Fruit fly (Drosophila melanogaster): ENCODE results near the gene Rnf146.

Rnf146 gene

DNA sequence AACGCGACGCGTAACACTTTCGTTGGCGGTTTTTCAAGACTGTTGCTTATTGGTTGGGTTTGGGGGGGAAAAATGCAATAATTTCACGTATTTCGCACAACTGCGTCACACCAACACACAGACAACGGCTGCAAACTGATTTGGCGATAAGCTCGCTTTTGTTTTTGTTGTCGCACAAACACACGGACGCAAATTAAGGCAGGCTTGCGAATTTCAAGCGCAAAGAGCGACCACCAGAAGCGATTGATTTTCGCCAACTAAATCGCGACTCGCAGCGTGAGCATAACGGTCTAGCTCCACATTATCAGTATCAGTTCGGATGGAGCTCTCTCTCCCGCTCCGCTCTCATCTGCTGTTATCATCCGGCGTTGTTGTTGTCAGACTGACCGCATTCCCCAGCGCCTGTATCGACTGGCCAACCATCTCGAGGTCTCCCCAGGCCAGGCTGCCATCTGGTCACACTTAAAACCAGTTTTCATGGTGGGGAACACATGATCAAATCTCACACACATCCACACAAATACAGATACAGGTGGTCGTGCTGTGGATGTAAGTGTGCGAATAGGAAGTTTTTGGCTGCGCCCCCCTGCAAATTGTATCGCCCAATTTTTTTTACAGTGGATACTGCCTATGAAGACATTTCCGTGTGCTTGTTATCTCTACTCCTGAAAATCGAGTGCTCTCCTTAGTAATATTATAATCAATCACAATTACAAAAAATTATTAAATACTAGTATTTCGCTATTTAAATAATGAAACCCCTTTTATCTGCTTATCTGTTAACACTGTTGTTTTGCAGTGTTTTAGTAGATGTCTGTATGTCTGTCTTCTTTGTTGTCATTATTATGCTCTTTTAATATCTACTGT, 9.6 kb downstream of the Rnf146 start:
- TF ChIP-seq br (GFP tag; optimal IDR thresholded peaks at IDR 0.05) (peak; percentile 44), HLH106 (tag; optimal IDR thresholded peaks at IDR 0.05) (peak; percentile 71), CG32264 (GFP tag; optimal IDR thresholded peaks at IDR 0.05) (no peak), dl (GFP tag; optimal IDR thresholded peaks at IDR 0.05; ENCODE audit: insufficient read depth in 1 of 2, partially characterized antibody in 2 of 2) (peak; percentile 88 to 91), woc (GFP tag; optimal IDR thresholded peaks at IDR 0.05) (peak; percentile 50), Myc (optimal IDR thresholded peaks at IDR 0.05) (no peak), Dif (GFP tag; optimal IDR thresholded peaks at IDR 0.05; ENCODE audit: partially characterized antibody) (peak; percentile 89), OdsH (GFP tag; optimal IDR thresholded peaks at IDR 0.05) (peak; percentile 65), Hnf4 (GFP tag; optimal IDR thresholded peaks at IDR 0.05) (peak; percentile 46), pan (optimal IDR thresholded peaks at IDR 0.05) (no peak), Vsx2 (GFP tag; optimal IDR thresholded peaks at IDR 0.05; ENCODE audit: partially characterized antibody) (peak; percentile 67), psq (GFP tag; optimal IDR thresholded peaks at IDR 0.05) (peak; percentile 60), N (GFP tag; optimal IDR thresholded peaks at IDR 0.05) (peak; percentile 3), Hr83 (GFP tag; optimal IDR thresholded peaks at IDR 0.05; ENCODE audit: poor library complexity, severe bottlenecking) (peak; percentile 4), h (GFP tag; optimal IDR thresholded peaks at IDR 0.05) (peak; percentile 83), ey (GFP tag; optimal IDR thresholded peaks at IDR 0.05) (peak; percentile 72), CG9705 (GFP tag; optimal IDR thresholded peaks at IDR 0.05) (no peak), Rel (GFP tag; optimal IDR thresholded peaks at IDR 0.05) (no peak), Rel (tag; optimal IDR thresholded peaks at IDR 0.05) (peak; percentile 96), dmrt93B (GFP tag; optimal IDR thresholded peaks at IDR 0.05) (peak; percentile 52), CrebA (GFP tag; optimal IDR thresholded peaks at IDR 0.05; ENCODE audit: borderline replicate concordance) (peak; percentile 51), foxo (GFP tag; optimal IDR thresholded peaks at IDR 0.05) (peak in 1 of 2 experiments; percentile 61), Abd-B (GFP tag; optimal IDR thresholded peaks at IDR 0.05) (no peak), fru (GFP tag; optimal IDR thresholded peaks at IDR 0.05) (peak; percentile 59), Hr78 (GFP tag; optimal IDR thresholded peaks at IDR 0.05) (no peak), Sp1 (GFP tag; optimal IDR thresholded peaks at IDR 0.05) (peak; percentile 52), Jra (GFP tag; optimal IDR thresholded peaks at IDR 0.05) (no peak), sage (GFP tag; optimal IDR thresholded peaks at IDR 0.05) (peak; percentile 54), Dfd (GFP tag; optimal IDR thresholded peaks at IDR 0.05) (no peak), GATAd (GFP tag; optimal IDR thresholded peaks at IDR 0.05) (peak; percentile 68), sv (GFP tag; optimal IDR thresholded peaks at IDR 0.05) (peak; percentile 70), rgr (GFP tag; optimal IDR thresholded peaks at IDR 0.05) (peak; percentile 73), Mio (GFP tag; optimal IDR thresholded peaks at IDR 0.05) (no peak), brk (GFP tag; optimal IDR thresholded peaks at IDR 0.05) (peak; percentile 48), lola (GFP tag; optimal IDR thresholded peaks at IDR 0.05) (no peak), tai (GFP tag; optimal IDR thresholded peaks at IDR 0.05) (no peak), jim (GFP tag; optimal IDR thresholded peaks at IDR 0.05) (no peak), dsf (GFP tag; optimal IDR thresholded peaks at IDR 0.05; ENCODE audit: borderline replicate concordance) (no peak), usp (GFP tag; optimal IDR thresholded peaks at IDR 0.05) (no peak)

DNA sequence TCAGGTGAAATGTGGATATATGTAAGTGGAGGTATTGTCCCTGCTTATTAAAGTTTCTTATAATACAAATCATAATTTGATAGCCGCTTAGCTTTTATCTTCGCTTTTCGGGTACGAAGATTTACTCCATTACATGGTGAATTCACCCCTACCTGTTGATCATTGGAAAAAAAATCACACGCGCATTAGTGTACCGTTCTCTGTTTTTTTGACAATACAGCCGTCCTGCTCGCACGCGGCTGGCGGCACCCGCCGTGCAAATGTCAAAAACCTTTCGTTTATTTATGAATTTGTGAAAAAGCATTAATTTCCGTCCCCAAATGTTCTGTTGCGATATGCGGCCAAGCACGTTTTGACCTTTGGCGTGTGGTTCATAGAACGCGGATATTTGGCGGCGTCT, 10.7 kb downstream of the Rnf146 start:
- no peak for TF ChIP-seq ey (GFP tag; optimal IDR thresholded peaks at IDR 0.05)
- no peak for TF ChIP-seq Rel (GFP tag; optimal IDR thresholded peaks at IDR 0.05)
- TF ChIP-seq Rel (tag; optimal IDR thresholded peaks at IDR 0.05), result peak; percentile 81
- TF ChIP-seq OdsH (GFP tag; optimal IDR thresholded peaks at IDR 0.05), result no peak

Measured in whole organism, wandering third instar larva.